Fruit fly (Drosophila melanogaster) whole organism, embryonic: ENCODE measurements around the gene CG1840.

Experiments
- ATbp ChIP-seq: fragments of 200-800 bp; sonication (Bioruptor generic); optimal IDR thresholded peaks from 2 replicates; lab custom pipeline; 2017; ENCODE audit warnings: missing biosample characterization, mild to moderate bottlenecking, missing genetic modification characterization, missing genetic modification reagents
- BEAF-32 ChIP-seq: fragments of 200-800 bp; sonication (Bioruptor generic); optimal IDR thresholded peaks from 3 replicates; lab custom pipeline; 2017; ENCODE audit warnings: missing biosample characterization, missing genetic modification characterization, mild to moderate bottlenecking, moderate library complexity, missing genetic modification reagents
- Bdp1 ChIP-seq: fragments of 200-800 bp; sonication (Bioruptor generic); optimal IDR thresholded peaks from 3 replicates; lab custom pipeline; 2016; ENCODE audit warnings: missing biosample characterization, missing genetic modification characterization
- BtbVII ChIP-seq: fragments of 200-800 bp; sonication (Bioruptor generic); optimal IDR thresholded peaks from 3 replicates; lab custom pipeline; 2017; ENCODE audit warnings: missing biosample characterization, mild to moderate bottlenecking, missing genetic modification characterization
- CG1024 ChIP-seq: fragments of 200-800 bp; sonication (Bioruptor generic); IDR thresholded peaks from 2 replicates; pipeline ENCODE4 v1.3.6; 2022; ENCODE audit warnings: missing biosample characterization, missing genetic modification characterization
- CG10543 ChIP-seq: fragments of 200-800 bp; sonication (Bioruptor generic); optimal IDR thresholded peaks from 3 replicates; lab custom pipeline; 2017; ENCODE audit warnings: missing biosample characterization, mild to moderate bottlenecking, missing genetic modification characterization, moderate library complexity
- CG11560 ChIP-seq: fragments of 200-800 bp; sonication (Bioruptor generic); IDR thresholded peaks from 3 replicates; pipeline ENCODE4 v1.3.6; 2022; ENCODE audit warnings: missing biosample characterization, missing genetic modification characterization
- CG11696 ChIP-seq: fragments of 200-800 bp; sonication (Bioruptor generic); IDR thresholded peaks from 2 replicates; pipeline ENCODE4 v1.3.6; 2022; ENCODE audit warnings: missing biosample characterization, missing genetic modification characterization
- CG12104 ChIP-seq: fragments of 200-800 bp; sonication (Bioruptor generic); optimal IDR thresholded peaks from 3 replicates; lab custom pipeline; 2016; ENCODE audit warnings: missing biosample characterization, missing genetic modification characterization
- CG12155 ChIP-seq: fragments of 200-800 bp; sonication (Bioruptor generic); optimal IDR thresholded peaks from 3 replicates; lab custom pipeline; 2016; ENCODE audit warnings: missing biosample characterization, missing genetic modification characterization
- CG12659 ChIP-seq: fragments of 200-800 bp; sonication (Bioruptor generic); optimal IDR thresholded peaks from 3 replicates; lab custom pipeline; 2017; ENCODE audit warnings: mild to moderate bottlenecking, missing biosample characterization, missing genetic modification reagents, missing genetic modification characterization
- CG15073 ChIP-seq: fragments of 200-800 bp; sonication (Bioruptor generic); optimal IDR thresholded peaks from 2 replicates; lab custom pipeline; 2016; ENCODE audit warnings: missing biosample characterization, missing genetic modification characterization
- CG15479 ChIP-seq: fragments of 200-800 bp; sonication (Bioruptor generic); optimal IDR thresholded peaks from 3 replicates; lab custom pipeline; 2019; ENCODE audit warnings: missing biosample characterization, mild to moderate bottlenecking, missing genetic modification characterization, moderate library complexity
- CG2120 ChIP-seq: fragments of 200-800 bp; sonication (Bioruptor generic); optimal IDR thresholded peaks from 3 replicates; lab custom pipeline; 2016; ENCODE audit warnings: missing biosample characterization, missing genetic modification characterization
- CG6254 ChIP-seq: fragments of 200-800 bp; sonication (Bioruptor generic); optimal IDR thresholded peaks from 3 replicates; lab custom pipeline; 2017; ENCODE audit warnings: mild to moderate bottlenecking, missing biosample characterization, missing genetic modification reagents, missing genetic modification characterization
- CG6854 ChIP-seq: fragments of 200-800 bp; sonication (Bioruptor generic); optimal IDR thresholded peaks from 3 replicates; lab custom pipeline; 2017; ENCODE audit warnings: missing biosample characterization, mild to moderate bottlenecking, missing genetic modification characterization
- CG7372 ChIP-seq: fragments of 200-800 bp; sonication (Bioruptor generic); IDR thresholded peaks from 2 replicates; pipeline ENCODE4 v1.3.6; 2022; ENCODE audit warnings: missing biosample characterization, missing genetic modification characterization
- CG9437 ChIP-seq: fragments of 200-800 bp; sonication (Bioruptor generic); optimal IDR thresholded peaks from 2 replicates; lab custom pipeline; 2018; ENCODE audit warnings: missing biosample characterization, mild to moderate bottlenecking, missing genetic modification characterization
- Chrac-16 ChIP-seq: fragments of 200-800 bp; sonication (Bioruptor generic); optimal IDR thresholded peaks from 3 replicates; lab custom pipeline; 2016; ENCODE audit warnings: missing biosample characterization, missing genetic modification characterization
- Deaf1 ChIP-seq: fragments of 200-800 bp; optimal IDR thresholded peaks from 3 replicates; lab custom pipeline; 2019; ENCODE audit warnings: missing biosample characterization, mild to moderate bottlenecking, missing genetic modification characterization, moderate library complexity
- Dip3 ChIP-seq: fragments of 200-800 bp; sonication (Bioruptor generic); optimal IDR thresholded peaks from 3 replicates; lab custom pipeline; 2016; ENCODE audit warnings: missing biosample characterization, missing genetic modification characterization
- Drgx ChIP-seq: fragments of 200-800 bp; sonication (Bioruptor generic); IDR thresholded peaks from 2 replicates; pipeline ENCODE4 v1.3.6; 2022; ENCODE audit warnings: missing biosample characterization, missing genetic modification characterization
- ERR ChIP-seq: fragments of 200-800 bp; sonication (Bioruptor generic); optimal IDR thresholded peaks from 2 replicates; lab custom pipeline; 2016; ENCODE audit warnings: missing biosample characterization, missing genetic modification characterization
- Fer2 ChIP-seq: fragments of 200-800 bp; sonication (Bioruptor generic); optimal IDR thresholded peaks from 2 replicates; lab custom pipeline; 2018; ENCODE audit warnings: missing biosample characterization, mild to moderate bottlenecking, missing genetic modification characterization, moderate library complexity
- H15 ChIP-seq: fragments of 200-800 bp; sonication (Bioruptor generic); IDR thresholded peaks from 3 replicates; pipeline ENCODE4 v1.3.6; 2022; ENCODE audit warnings: missing biosample characterization, missing genetic modification characterization
- Hand ChIP-seq: fragments of 200-800 bp; sonication (Bioruptor generic); optimal IDR thresholded peaks from 2 replicates; lab custom pipeline; 2017; ENCODE audit warnings: mild to moderate bottlenecking, missing biosample characterization, missing genetic modification reagents, missing genetic modification characterization
- Kr ChIP-seq: fragments of 200-800 bp; sonication (Bioruptor generic); optimal IDR thresholded peaks from 2 replicates; lab custom pipeline; 2017; ENCODE audit warnings: missing biosample characterization, mild to moderate bottlenecking, missing genetic modification characterization
- Lpt ChIP-seq: fragments of >200 bp; optimal IDR thresholded peaks from 2 replicates; lab custom pipeline; 2018; ENCODE audit warnings: missing biosample characterization, missing genetic modification characterization
- MESR4 ChIP-seq: fragments of 200-800 bp; sonication (Bioruptor generic); optimal IDR thresholded peaks from 2 replicates; lab custom pipeline; 2018; ENCODE audit warnings: missing biosample characterization, mild to moderate bottlenecking, missing genetic modification characterization, moderate library complexity
- Med ChIP-seq: fragments of 200-800 bp; sonication (Bioruptor generic); peaks from one replicate; lab custom pipeline; 2016; ENCODE audit warnings: missing biosample characterization, missing genetic modification characterization, mild to moderate bottlenecking, inconsistent platforms, moderate library complexity
- Optix ChIP-seq: fragments of 200-800 bp; sonication (Bioruptor generic); IDR thresholded peaks from 3 replicates; pipeline ENCODE4 v1.3.6; 2022; ENCODE audit warnings: missing biosample characterization, missing genetic modification characterization
- Pdp1 ChIP-seq, 2 experiments: fragments of 200-800 bp; sonication (Bioruptor generic); optimal IDR thresholded peaks; 3 replicates each; lab custom pipeline; 2016; ENCODE audit warnings: missing biosample characterization in 2 of 2, missing genetic modification characterization in 2 of 2, mild to moderate bottlenecking in 1 of 2, moderate library complexity in 1 of 2
- Scr ChIP-seq: fragments of 200-800 bp; sonication (Bioruptor generic); IDR thresholded peaks from 2 replicates; pipeline ENCODE4 v1.3.6; 2022; ENCODE audit warnings: missing biosample characterization, missing genetic modification characterization; ENCODE audit not compliant: partially characterized antibody
- Xrp1 ChIP-seq: fragments of 200-800 bp; sonication (Bioruptor generic); IDR thresholded peaks from 2 replicates; pipeline ENCODE4 v1.3.6; 2022; ENCODE audit warnings: missing biosample characterization, missing genetic modification characterization
- ab ChIP-seq: fragments of 200-800 bp; sonication (Bioruptor generic); optimal IDR thresholded peaks from 2 replicates; lab custom pipeline; 2016; ENCODE audit warnings: missing biosample characterization, missing genetic modification characterization
- bigmax ChIP-seq: fragments of 200-800 bp; sonication (Bioruptor generic); optimal IDR thresholded peaks from 2 replicates; lab custom pipeline; 2018; ENCODE audit warnings: missing biosample characterization, mild to moderate bottlenecking, missing genetic modification characterization
- br ChIP-seq: fragments of >200 bp; optimal IDR thresholded peaks from 2 replicates; lab custom pipeline; 2017
- cad ChIP-seq: fragments of >200 bp; optimal IDR thresholded peaks from 2 replicates; lab custom pipeline; 2017; ENCODE audit warnings: missing biosample characterization, missing genetic modification characterization
- cwo ChIP-seq: fragments of 200-800 bp; sonication (Bioruptor generic); optimal IDR thresholded peaks from 3 replicates; lab custom pipeline; 2017; ENCODE audit warnings: missing biosample characterization, missing genetic modification characterization, mild to moderate bottlenecking, moderate library complexity, missing genetic modification reagents
- dati ChIP-seq: fragments of 200-800 bp; sonication (Bioruptor generic); IDR thresholded peaks from 2 replicates; pipeline ENCODE4 v1.3.6; 2022; ENCODE audit warnings: missing biosample characterization, missing genetic modification characterization
- disco-r ChIP-seq: fragments of 200-800 bp; sonication (Bioruptor generic); optimal IDR thresholded peaks from 2 replicates; lab custom pipeline; 2016; ENCODE audit warnings: missing biosample characterization, missing genetic modification characterization
- gcm2 ChIP-seq: fragments of 200-800 bp; sonication (Bioruptor generic); optimal IDR thresholded peaks from 2 replicates; lab custom pipeline; 2016; ENCODE audit warnings: missing biosample characterization, missing genetic modification characterization
- h ChIP-seq: fragments of >200 bp; optimal IDR thresholded peaks from 2 replicates; lab custom pipeline; 2017
- lmd ChIP-seq: fragments of 200-800 bp; sonication (Bioruptor generic); IDR thresholded peaks from 2 replicates; pipeline ENCODE4 v1.3.6; 2022; ENCODE audit warnings: missing biosample characterization, missing genetic modification characterization
- lov ChIP-seq, 2 experiments: fragments of 200-800 bp in 1 of 2; fragments of >200 bp in 1 of 2; sonication (Bioruptor generic) in 1 of 2; IDR thresholded peaks in 1 of 2; optimal IDR thresholded peaks in 1 of 2; 2 replicates in 1 of 2; 3 replicates in 1 of 2; pipeline versions ENCODE4 v1.3.6 to Lab custom; 2017 to 2022; ENCODE audit warnings: missing biosample characterization in 1 of 2, missing genetic modification characterization in 1 of 2
- peb ChIP-seq: fragments of 200-800 bp; sonication (Bioruptor generic); IDR thresholded peaks from 2 replicates; pipeline ENCODE4 v1.3.6; 2022; ENCODE audit warnings: missing biosample characterization, missing genetic modification characterization
- phol ChIP-seq: fragments of 200-800 bp; sonication (Bioruptor generic); optimal IDR thresholded peaks from 3 replicates; lab custom pipeline; 2018; ENCODE audit warnings: missing biosample characterization, mild to moderate bottlenecking, missing genetic modification characterization, moderate library complexity
- pnt ChIP-seq: fragments of 200-800 bp; sonication (Bioruptor generic); optimal IDR thresholded peaks from 3 replicates; lab custom pipeline; 2016; ENCODE audit warnings: missing biosample characterization, missing genetic modification characterization
- ranshi ChIP-seq: fragments of 200-800 bp; sonication (Bioruptor generic); IDR thresholded peaks from 2 replicates; pipeline ENCODE4 v1.3.6; 2022; ENCODE audit warnings: missing biosample characterization, missing genetic modification characterization
- slbo ChIP-seq: fragments of 200-800 bp; sonication (Bioruptor generic); IDR thresholded peaks from 2 replicates; pipeline ENCODE4 v1.3.6; 2022; ENCODE audit warnings: missing biosample characterization, missing genetic modification characterization
- unpg ChIP-seq: fragments of 200-800 bp; sonication (Bioruptor generic); optimal IDR thresholded peaks from 3 replicates; lab custom pipeline; 2018; ENCODE audit warnings: missing biosample characterization, mild to moderate bottlenecking, missing genetic modification characterization, moderate library complexity
- vnd ChIP-seq: fragments of 200-800 bp; sonication (Bioruptor generic); IDR thresholded peaks from 3 replicates; pipeline ENCODE4 v1.3.6; 2022; ENCODE audit warnings: missing biosample characterization, missing genetic modification characterization; ENCODE audit not compliant: partially characterized antibody

CG1840 gene

DNA sequence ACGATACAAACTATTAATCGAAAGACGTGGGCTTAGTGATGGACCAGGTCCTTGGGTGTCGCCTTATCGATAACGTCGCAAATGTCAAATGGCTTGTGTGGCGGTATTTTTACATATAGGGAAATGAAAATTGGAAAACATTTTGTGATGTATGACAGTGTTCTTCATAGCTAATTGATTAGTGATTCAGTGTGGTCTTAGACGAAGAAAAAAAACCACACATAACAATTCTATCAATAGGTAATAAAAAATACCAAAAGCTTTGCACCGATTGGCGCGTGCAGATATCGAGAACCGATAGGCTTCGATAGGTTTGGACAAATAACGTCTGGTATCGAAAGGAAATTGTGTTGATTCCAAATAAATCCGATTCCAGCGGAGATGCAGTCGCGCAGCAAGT is 19.3 kb upstream of the CG1840 start, which contains the start of the genes Nrd1 and CG1847 (continued):
- peak; percentile 97 for TF ChIP-seq CG9437 (GFP tag; lab: Kevin White, UChicago)
- no peak for TF ChIP-seq cad
- TF ChIP-seq Lpt (GFP tag; lab: Kevin White, UChicago): no peak
- no peak for TF ChIP-seq bigmax
- TF ChIP-seq Bdp1 (GFP tag; lab: Kevin White, UChicago): no peak
- no peak for TF ChIP-seq ERR (GFP tag; lab: Kevin White, UChicago)
- no peak for TF ChIP-seq ATbp (GFP tag; lab: Kevin White, UChicago)
- no peak for TF ChIP-seq CG15073 (GFP tag; lab: Kevin White, UChicago)
- TF ChIP-seq Deaf1 (tag; lab: Kevin White, UChicago): no peak
- no peak for TF ChIP-seq BtbVII
- no peak for TF ChIP-seq CG6854 (GFP tag; lab: Kevin White, UChicago)
- TF ChIP-seq br (lab: Kevin White, UChicago): no peak
- TF ChIP-seq H15: no peak
- TF ChIP-seq dati (GFP tag; lab: Robert Waterston, UW): no peak
- no peak for TF ChIP-seq peb (GFP tag; lab: Robert Waterston, UW)
- no peak for TF ChIP-seq CG12155
- TF ChIP-seq Drgx (GFP tag; lab: Robert Waterston, UW): no peak
- peak; percentile 83 for TF ChIP-seq vnd (GFP tag; lab: Robert Waterston, UW)
- TF ChIP-seq pnt (GFP tag; lab: Kevin White, UChicago): no peak
- no peak for TF ChIP-seq lmd (GFP tag; lab: Robert Waterston, UW)
- no peak for TF ChIP-seq CG2120 (GFP tag; lab: Kevin White, UChicago)
- TF ChIP-seq CG11696 (GFP tag; lab: Robert Waterston, UW): no peak
- no peak for TF ChIP-seq Dip3 (GFP tag; lab: Kevin White, UChicago)
- TF ChIP-seq Scr: peak; percentile 84
- no peak for TF ChIP-seq ab (GFP tag; lab: Kevin White, UChicago)
- TF ChIP-seq, all 482 proteins: peak for 58

dm6 chrX:11872517-11872916 is 15.6 kb upstream of the CG1840 start, which contains the start of gene BORCS5:
Gene BORCS5 (minus strand): TSS chrX:11872779.
- peak; percentile 51 for TF ChIP-seq Med (GFP tag; lab: Kevin White, UChicago)
- no peak for TF ChIP-seq Chrac-16
- no peak for TF ChIP-seq h
- TF ChIP-seq MESR4 (GFP tag; lab: Kevin White, UChicago): peak; percentile 71
- peak; percentile 46 for TF ChIP-seq slbo (GFP tag; lab: Robert Waterston, UW)
- TF ChIP-seq unpg (GFP tag; lab: Kevin White, UChicago): no peak
- no peak for TF ChIP-seq CG6254 (GFP tag; lab: Kevin White, UChicago)
- TF ChIP-seq BEAF-32 (GFP tag; lab: Kevin White, UChicago): peak; percentile 33
- TF ChIP-seq phol (tag; lab: Kevin White, UChicago): peak; percentile 30
- TF ChIP-seq gcm2: no peak
- no peak for TF ChIP-seq disco-r (GFP tag; lab: Kevin White, UChicago)
- no peak for TF ChIP-seq CG12155
- no peak for TF ChIP-seq lov (optimal IDR thresholded peaks at IDR 0.05; lab: Kevin White, UChicago)
- TF ChIP-seq lov (GFP tag; IDR thresholded peaks at IDR 0.05; lab: Robert Waterston, UW): no peak
- peak; percentile 1 for TF ChIP-seq CG2120 (GFP tag; lab: Kevin White, UChicago)
- TF ChIP-seq Fer2 (tag; lab: Kevin White, UChicago): no peak
- no peak for TF ChIP-seq Kr (GFP tag; lab: Kevin White, UChicago)
- TF ChIP-seq Optix: no peak
- no peak for TF ChIP-seq Pdp1 (GFP tag; optimal IDR thresholded peaks at IDR 0.05; lab: Kevin White, UChicago)
- TF ChIP-seq CG10543 (GFP tag; lab: Kevin White, UChicago): no peak
- TF ChIP-seq CG7372: no peak
- no peak for TF ChIP-seq CG12104
- TF ChIP-seq Hand (GFP tag; lab: Kevin White, UChicago): no peak
- TF ChIP-seq CG15479 (GFP tag; lab: Kevin White, UChicago): no peak
- no peak for TF ChIP-seq ranshi (GFP tag; lab: Robert Waterston, UW)
- peak; percentile 30 for TF ChIP-seq CG12659
- no peak for TF ChIP-seq cwo (GFP tag; lab: Kevin White, UChicago)
- no peak for TF ChIP-seq Xrp1 (GFP tag; lab: Robert Waterston, UW)
- TF ChIP-seq Lpt (GFP tag; lab: Kevin White, UChicago): no peak
- TF ChIP-seq CG11560: no peak
- peak; percentile 47 for TF ChIP-seq CG1024 (GFP tag; lab: Robert Waterston, UW)
